Fruit fly (Drosophila melanogaster) whole organism, pupa: ENCODE measurements around the gene Ugt35A1.

Experiments used
- CG10348 ChIP-seq: fragments of 200-800 bp; sonication (Bioruptor generic); IDR thresholded peaks from 2 replicates; pipeline ENCODE4 v1.3.6; 2022; ENCODE audit warnings: missing biosample characterization, missing genetic modification characterization
- CG12605 ChIP-seq: fragments of 200-800 bp; sonication (Bioruptor generic); IDR thresholded peaks from 2 replicates; pipeline ENCODE4 v1.3.6; 2022; ENCODE audit warnings: missing biosample characterization, missing genetic modification characterization
- CG13204 ChIP-seq: fragments of 200-800 bp; sonication (Bioruptor generic); optimal IDR thresholded peaks from 2 replicates; lab custom pipeline; 2018; ENCODE audit warnings: missing biosample characterization, mild to moderate bottlenecking, missing genetic modification characterization, moderate library complexity
- CG14655 ChIP-seq: fragments of 200-800 bp; sonication (Bioruptor generic); optimal IDR thresholded peaks from 3 replicates; lab custom pipeline; 2017; ENCODE audit warnings: mild to moderate bottlenecking, missing biosample characterization, missing genetic modification reagents, missing genetic modification characterization
- CG15710 ChIP-seq: fragments of 200-800 bp; sonication (Bioruptor generic); optimal IDR thresholded peaks from 2 replicates; lab custom pipeline; 2018; ENCODE audit warnings: missing biosample characterization, mild to moderate bottlenecking, missing genetic modification characterization, moderate library complexity
- CG17806 ChIP-seq: fragments of 200-800 bp; sonication (Bioruptor generic); optimal IDR thresholded peaks from 2 replicates; lab custom pipeline; 2018; ENCODE audit warnings: missing biosample characterization, mild to moderate bottlenecking, missing genetic modification characterization, moderate library complexity
- CG32121 ChIP-seq: fragments of 200-800 bp; sonication (Bioruptor generic); IDR thresholded peaks from 2 replicates; pipeline ENCODE4 v1.3.6; 2022; ENCODE audit warnings: missing biosample characterization, missing genetic modification characterization
- CG34367 ChIP-seq: fragments of 200-800 bp; sonication (Bioruptor generic); optimal IDR thresholded peaks from 2 replicates; lab custom pipeline; 2018; ENCODE audit warnings: missing biosample characterization, mild to moderate bottlenecking, missing genetic modification characterization
- CG4496 ChIP-seq: fragments of 200-800 bp; sonication (Bioruptor generic); IDR thresholded peaks from 3 replicates; pipeline ENCODE4 v1.3.6; 2022; ENCODE audit warnings: missing biosample characterization, missing genetic modification characterization
- CG8159 ChIP-seq: fragments of 200-800 bp; sonication (Bioruptor generic); optimal IDR thresholded peaks from 3 replicates; lab custom pipeline; 2018; ENCODE audit warnings: missing biosample characterization, mild to moderate bottlenecking, missing genetic modification characterization, moderate library complexity
- CG8301 ChIP-seq: fragments of 200-800 bp; sonication (Bioruptor generic); optimal IDR thresholded peaks from 2 replicates; lab custom pipeline; 2018; ENCODE audit warnings: missing biosample characterization, mild to moderate bottlenecking, missing genetic modification characterization
- CG9948 ChIP-seq: fragments of 200-800 bp; sonication (Bioruptor generic); optimal IDR thresholded peaks from 2 replicates; lab custom pipeline; 2018; ENCODE audit warnings: missing biosample characterization, mild to moderate bottlenecking, missing genetic modification characterization, moderate library complexity
- D1 ChIP-seq: fragments of 200-800 bp; sonication (Bioruptor generic); optimal IDR thresholded peaks from 2 replicates; lab custom pipeline; 2018; ENCODE audit warnings: missing biosample characterization, mild to moderate bottlenecking, missing genetic modification characterization, moderate library complexity
- EcR ChIP-seq: fragments of 200-800 bp; sonication (Bioruptor generic); optimal IDR thresholded peaks from 3 replicates; lab custom pipeline; 2019; ENCODE audit warnings: missing biosample characterization, missing genetic modification characterization, mild to moderate bottlenecking, moderate library complexity, missing genetic modification reagents
- Ets98B ChIP-seq: fragments of 200-800 bp; sonication (Bioruptor generic); IDR thresholded peaks from 2 replicates; pipeline ENCODE4 v1.3.6; 2022; ENCODE audit warnings: missing biosample characterization, missing genetic modification characterization
- Pif1A ChIP-seq: fragments of 200-800 bp; sonication (Bioruptor generic); optimal IDR thresholded peaks from 3 replicates; lab custom pipeline; 2016; ENCODE audit warnings: missing biosample characterization, missing genetic modification characterization
- Pif1B ChIP-seq: fragments of 200-800 bp; sonication (Bioruptor generic); optimal IDR thresholded peaks from 3 replicates; lab custom pipeline; 2016; ENCODE audit warnings: missing biosample characterization, missing genetic modification characterization
- Snoo ChIP-seq: fragments of 200-800 bp; sonication (Bioruptor generic); optimal IDR thresholded peaks from 3 replicates; lab custom pipeline; 2017; ENCODE audit warnings: missing biosample characterization, mild to moderate bottlenecking, missing genetic modification characterization, inconsistent platforms
- fd96Ca ChIP-seq: fragments of 200-800 bp; sonication (Bioruptor generic); IDR thresholded peaks from 3 replicates; pipeline ENCODE4 v1.3.6; 2022; ENCODE audit warnings: missing biosample characterization, missing genetic modification characterization
- gl ChIP-seq: fragments of 200-800 bp; sonication (Bioruptor generic); optimal IDR thresholded peaks from 2 replicates; lab custom pipeline; 2018; ENCODE audit warnings: missing biosample characterization, mild to moderate bottlenecking, missing genetic modification characterization
- rn ChIP-seq: fragments of 200-800 bp; sonication (Bioruptor generic); IDR thresholded peaks from 2 replicates; pipeline ENCODE4 v1.3.6; 2022; ENCODE audit warnings: missing biosample characterization, missing genetic modification characterization

Ugt35A1 gene

dm6 chr3R:11178300-11178699, 5.8 kb upstream of the Ugt35A1 start:
- TF ChIP-seq Ets98B (GFP tag; lab: Robert Waterston, UW), result no peak
- TF ChIP-seq CG12605 (GFP tag; lab: Robert Waterston, UW), result no peak
- no peak for TF ChIP-seq EcR
- TF ChIP-seq CG34367 (tag; lab: Kevin White, UChicago), result no peak
- TF ChIP-seq CG8159, result no peak
- TF ChIP-seq CG14655 (GFP tag; lab: Kevin White, UChicago), result no peak
- no peak for TF ChIP-seq Pif1A
- no peak for TF ChIP-seq CG10348
- no peak for TF ChIP-seq fd96Ca (GFP tag; lab: Robert Waterston, UW)
- no peak for TF ChIP-seq D1 (tag; lab: Kevin White, UChicago)
- no peak for TF ChIP-seq CG4496 (GFP tag; lab: Robert Waterston, UW)
- TF ChIP-seq, all 21 proteins: peak for 0

DNA sequence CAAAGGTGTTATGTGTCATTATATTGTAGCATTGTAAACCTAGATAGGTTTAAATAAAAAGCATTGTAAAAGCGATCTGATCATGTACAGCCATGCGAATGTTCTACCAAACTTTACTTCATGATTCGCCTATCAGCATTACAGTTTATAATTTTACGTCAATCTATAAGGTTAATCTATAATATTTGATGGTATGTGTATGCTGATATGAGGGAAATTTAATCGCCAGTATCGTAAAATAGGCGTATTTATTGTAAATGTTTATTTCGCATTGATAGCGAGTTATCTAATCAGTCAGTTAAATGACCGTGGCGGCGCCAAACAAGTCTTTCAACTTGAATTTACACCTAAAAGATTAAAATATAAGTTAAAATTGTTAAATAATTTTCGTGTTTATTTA, 5.1 kb upstream of the Ugt35A1 start:
- TF ChIP-seq fd96Ca (GFP tag; lab: Robert Waterston, UW) (no peak), CG12605 (GFP tag; lab: Robert Waterston, UW) (no peak), Ets98B (GFP tag; lab: Robert Waterston, UW) (no peak), CG32121 (GFP tag; lab: Robert Waterston, UW) (no peak), Snoo (tag; lab: Kevin White, UChicago) (no peak), rn (no peak), CG13204 (no peak), CG4496 (GFP tag; lab: Robert Waterston, UW) (no peak), CG8159 (no peak), D1 (tag; lab: Kevin White, UChicago) (no peak), CG34367 (tag; lab: Kevin White, UChicago) (no peak), gl (tag; lab: Kevin White, UChicago) (no peak), CG15710 (tag; lab: Kevin White, UChicago) (no peak), CG10348 (no peak), Pif1B (no peak), CG8301 (no peak), CG17806 (tag; lab: Kevin White, UChicago) (no peak)

- TF ChIP-seq Snoo (tag; lab: Kevin White, UChicago) (no peak), CG12605 (GFP tag; lab: Robert Waterston, UW) (no peak), CG32121 (GFP tag; lab: Robert Waterston, UW) (no peak), CG9948 (tag; lab: Kevin White, UChicago) (no peak), CG13204 (no peak), gl (tag; lab: Kevin White, UChicago) (no peak), CG8301 (no peak), Ets98B (GFP tag; lab: Robert Waterston, UW) (no peak), Pif1B (no peak), CG17806 (tag; lab: Kevin White, UChicago) (no peak), CG15710 (tag; lab: Kevin White, UChicago) (no peak), CG10348 (no peak), CG8159 (no peak), Pif1A (no peak), fd96Ca (GFP tag; lab: Robert Waterston, UW) (no peak), D1 (tag; lab: Kevin White, UChicago) (no peak), CG34367 (tag; lab: Kevin White, UChicago) (no peak), rn (no peak)
Observed at dm6 chr3R:11175777-11176176, 3.3 kb upstream of the Ugt35A1 start.

DNA sequence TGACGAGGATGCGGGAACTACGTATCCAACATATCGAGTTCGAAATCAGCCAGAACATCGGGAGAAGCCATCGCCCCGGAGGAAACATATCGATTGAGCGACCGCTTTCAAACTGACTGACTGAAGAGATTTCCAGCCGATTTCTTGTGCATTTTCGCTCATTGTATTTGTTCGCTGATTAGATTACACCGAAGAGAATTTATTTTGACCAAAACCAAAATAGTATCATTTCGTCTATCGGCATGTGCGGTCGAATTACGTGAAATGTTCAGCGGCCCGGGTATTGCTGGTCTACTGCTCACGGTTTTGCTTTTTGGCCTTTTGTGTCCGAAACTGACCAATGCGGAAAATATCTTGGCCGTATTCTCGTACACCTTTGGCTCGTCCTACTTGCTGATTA, 2.8 kb upstream of the Ugt35A1 start, which contains the start of the genes Ugt304A1 and Ugt303A1:
Gene Ugt304A1 (minus strand): TSS at position 101 of the 400 bp plus-strand sequence.
Gene Ugt303A1 (plus strand): TSS at position 222 of the 400 bp plus-strand sequence.
- no peak for TF ChIP-seq CG10348
- TF ChIP-seq CG4496 (GFP tag; lab: Robert Waterston, UW), result no peak
- no peak for TF ChIP-seq EcR
- no peak for TF ChIP-seq CG34367 (tag; lab: Kevin White, UChicago)
- no peak for TF ChIP-seq CG9948 (tag; lab: Kevin White, UChicago)
- no peak for TF ChIP-seq fd96Ca (GFP tag; lab: Robert Waterston, UW)
- TF ChIP-seq CG14655 (GFP tag; lab: Kevin White, UChicago), result no peak
- no peak for TF ChIP-seq rn
- TF ChIP-seq CG13204, result no peak
- no peak for TF ChIP-seq CG12605 (GFP tag; lab: Robert Waterston, UW)
- no peak for TF ChIP-seq D1 (tag; lab: Kevin White, UChicago)
- no peak for TF ChIP-seq CG15710 (tag; lab: Kevin White, UChicago)
- no peak for TF ChIP-seq CG8159
- TF ChIP-seq CG8301, result no peak
- TF ChIP-seq gl (tag; lab: Kevin White, UChicago), result no peak
- no peak for TF ChIP-seq CG32121 (GFP tag; lab: Robert Waterston, UW)
- no peak for TF ChIP-seq Pif1A

DNA sequence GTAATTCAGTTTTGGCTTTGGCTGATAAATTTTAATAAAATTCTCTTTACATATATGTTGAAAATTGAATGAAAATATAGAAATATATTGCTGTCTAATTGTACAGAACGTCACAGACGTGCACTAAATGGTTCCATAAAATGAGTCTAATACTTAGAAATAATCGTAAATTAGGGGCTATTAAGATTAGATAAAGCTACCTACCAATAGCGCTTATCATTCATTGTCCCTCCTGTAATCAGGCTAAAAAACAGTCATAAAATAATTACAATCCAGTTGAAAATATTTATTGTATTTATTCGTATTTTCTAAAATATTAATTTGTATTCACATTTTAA, 674 bp upstream of the Ugt35A1 start:
- TF ChIP-seq CG32121 (GFP tag; lab: Robert Waterston, UW) (no peak), CG14655 (GFP tag; lab: Kevin White, UChicago) (no peak), CG17806 (tag; lab: Kevin White, UChicago) (no peak), Ets98B (GFP tag; lab: Robert Waterston, UW) (no peak), Pif1A (no peak), CG9948 (tag; lab: Kevin White, UChicago) (no peak)

DNA sequence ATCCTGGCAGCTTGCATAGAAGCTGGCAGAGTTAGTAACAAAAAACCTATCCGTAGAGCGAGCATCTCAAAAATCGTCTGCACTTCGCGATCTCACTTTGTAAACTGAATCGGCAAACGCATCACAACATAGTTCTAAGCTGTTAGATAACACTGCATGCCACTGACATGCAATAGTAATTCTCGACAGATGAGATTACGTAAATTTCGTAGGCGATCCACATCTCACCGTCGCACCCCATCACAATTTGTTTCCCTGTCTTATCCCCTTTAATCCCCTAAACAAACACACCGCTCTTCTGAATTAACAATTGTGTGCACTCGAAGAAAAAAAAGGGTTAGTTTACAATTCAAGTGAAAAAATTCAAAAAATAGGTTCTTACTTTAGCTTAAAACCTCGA, 2.3 kb downstream of the Ugt35A1 start, which contains the start of gene Ugt35B1:
Gene Ugt35B1 (minus strand): TSS at position 101 of the 400 bp plus-strand sequence.
- TF ChIP-seq CG13204 (no peak), CG17806 (tag; lab: Kevin White, UChicago) (no peak), D1 (tag; lab: Kevin White, UChicago) (no peak), Pif1A (no peak), Ets98B (GFP tag; lab: Robert Waterston, UW) (no peak), CG8159 (no peak)
